Worm (Caenorhabditis elegans): ENCODE measurements around the gene mlc-1.

The mlc-1 gene

DNA sequence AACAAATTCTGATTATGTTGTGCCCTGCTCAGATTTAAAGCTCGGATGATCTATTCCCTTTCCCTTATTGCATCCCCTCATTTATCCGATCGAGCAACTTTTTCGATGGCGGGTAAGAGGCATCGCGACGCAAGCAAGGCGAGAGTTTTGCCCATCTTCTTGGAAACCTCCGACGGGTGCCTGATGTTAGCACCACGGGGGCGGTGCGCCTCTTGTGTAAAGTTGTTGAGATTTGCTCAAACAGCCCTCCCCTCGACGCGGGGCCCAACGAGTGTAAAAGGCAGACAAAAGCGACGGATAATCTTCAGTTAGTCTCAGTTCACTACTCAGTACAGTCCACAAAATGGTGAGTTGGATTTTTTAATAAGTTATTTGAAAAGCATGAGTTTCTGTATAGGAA is at the start of gene mlc-1:
TSS of gene mlc-1 (plus strand) at position 324 of the 400 bp plus-strand sequence.
- no peak for TF ChIP-seq unc-62 (GFP tag; optimal IDR thresholded peaks at IDR 0.05)

- TF ChIP-seq unc-62 (GFP tag; optimal IDR thresholded peaks at IDR 0.05) = no peak
Observed at ce11 chrX:17412642-17413041, 46.4 kb upstream of the mlc-1 start.

ce11 chrX:17413868-17414267 is 45.1 kb upstream of the mlc-1 start, which contains the start of gene crb-1:
crb-1 (minus strand) TSS chrX:17414014.
- no peak for TF ChIP-seq unc-62 (GFP tag; optimal IDR thresholded peaks at IDR 0.05)

- TF ChIP-seq unc-62 (GFP tag; optimal IDR thresholded peaks at IDR 0.05) = no peak
Observed at ce11 chrX:17417505-17418004, 41.5 kb upstream of the mlc-1 start.

- TF ChIP-seq unc-62 (GFP tag; optimal IDR thresholded peaks at IDR 0.05) = no peak
Observed at ce11 chrX:17419813-17420584, 39.0 kb upstream of the mlc-1 start.

ce11 chrX:17420585-17421459 is 38.2 kb upstream of the mlc-1 start:
- TF ChIP-seq unc-62 (GFP tag; optimal IDR thresholded peaks at IDR 0.05) = no peak

DNA sequence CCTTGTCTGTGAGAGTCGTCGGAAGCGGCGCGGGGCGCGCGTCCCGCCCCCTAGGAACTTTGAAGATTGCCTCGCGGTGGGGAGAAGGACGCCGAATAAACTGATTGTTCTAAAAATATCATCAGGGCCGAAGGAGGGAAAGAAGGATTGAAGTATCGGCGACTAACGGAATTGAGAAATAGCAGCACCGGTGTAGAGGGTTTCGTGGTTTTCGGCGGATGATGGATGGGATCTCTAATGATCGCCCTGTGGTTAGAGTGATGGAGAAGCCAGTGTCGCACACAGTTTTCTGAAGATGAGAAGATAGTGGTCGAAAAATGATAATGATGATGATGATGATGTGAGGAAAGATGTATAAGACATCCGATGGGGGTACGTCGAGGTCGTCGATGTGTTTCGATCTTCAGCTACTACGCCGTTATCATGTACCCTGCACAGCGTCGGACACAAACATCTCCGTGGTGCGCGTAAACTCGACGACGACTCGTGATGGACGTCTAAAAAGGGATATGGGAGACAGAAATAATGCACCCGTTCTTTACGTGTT is 37.4 kb upstream of the mlc-1 start, which contains the start of gene osm-11:
TSS of gene osm-11 (minus strand) at position 51 of the 547 bp plus-strand sequence.
- TF ChIP-seq unc-62 (GFP tag; optimal IDR thresholded peaks at IDR 0.05) = no peak

- TF ChIP-seq unc-62 (GFP tag; optimal IDR thresholded peaks at IDR 0.05) = no peak
Observed at ce11 chrX:17422593-17422992, 36.4 kb upstream of the mlc-1 start.

- no peak for TF ChIP-seq unc-62 (GFP tag; optimal IDR thresholded peaks at IDR 0.05)
Observed at ce11 chrX:17423894-17424594, 35.0 kb upstream of the mlc-1 start.

DNA sequence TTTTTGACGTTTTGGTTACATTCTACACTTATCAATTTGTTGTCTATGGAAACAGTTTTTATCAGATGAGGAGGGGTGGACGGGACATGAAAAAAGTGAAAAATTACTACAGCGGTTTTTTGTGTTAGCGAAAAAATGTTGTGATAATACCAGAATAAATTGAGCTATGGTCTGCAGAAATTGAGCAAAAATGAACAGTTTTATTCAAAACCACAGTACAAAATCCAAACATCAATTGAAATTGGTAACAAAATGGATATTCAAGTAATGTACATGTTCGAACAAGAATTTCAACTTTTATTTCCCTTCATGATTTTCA is 34.5 kb upstream of the mlc-1 start:
- no peak for TF ChIP-seq unc-62 (GFP tag; optimal IDR thresholded peaks at IDR 0.05)

DNA sequence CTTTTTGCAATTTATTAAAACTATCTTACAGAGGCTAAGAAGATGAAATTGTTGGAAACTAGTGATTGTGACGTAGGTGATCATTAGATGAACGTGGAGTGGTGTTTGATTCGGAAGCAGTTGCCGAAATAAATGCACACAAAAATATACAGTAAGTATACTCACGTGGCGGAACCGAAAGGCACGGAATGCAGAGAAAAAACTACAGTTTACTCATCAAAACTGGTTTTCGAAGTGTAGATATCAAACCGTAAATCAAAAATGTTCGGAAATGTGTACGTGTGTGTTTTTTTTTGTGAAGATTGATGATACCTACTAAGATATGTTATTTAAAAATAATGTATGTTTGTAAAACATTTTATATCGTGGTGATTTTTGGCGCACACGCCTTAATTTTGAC is 32.3 kb upstream of the mlc-1 start:
- no peak for TF ChIP-seq unc-62 (GFP tag; optimal IDR thresholded peaks at IDR 0.05)

DNA sequence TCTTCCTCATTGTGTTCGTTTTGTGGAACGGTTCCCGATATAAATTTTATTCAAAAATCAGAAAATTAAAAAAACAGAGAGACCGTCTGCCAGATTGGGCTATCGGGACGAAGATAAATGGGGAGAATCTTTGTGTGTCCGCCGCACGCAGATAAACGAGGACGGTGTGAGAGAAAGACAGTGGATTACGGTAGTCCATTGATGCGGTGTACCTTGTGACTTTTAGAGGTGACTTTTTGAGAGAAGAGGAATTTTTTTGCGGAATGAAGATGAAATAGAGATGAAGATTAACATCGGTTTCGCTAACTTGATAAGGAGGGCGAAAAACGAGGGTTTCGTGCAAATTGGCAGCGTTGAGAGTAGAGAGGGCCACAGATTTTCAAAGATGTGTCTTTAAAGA is 31.2 kb upstream of the mlc-1 start:
- TF ChIP-seq unc-62 (GFP tag; optimal IDR thresholded peaks at IDR 0.05) = no peak

DNA sequence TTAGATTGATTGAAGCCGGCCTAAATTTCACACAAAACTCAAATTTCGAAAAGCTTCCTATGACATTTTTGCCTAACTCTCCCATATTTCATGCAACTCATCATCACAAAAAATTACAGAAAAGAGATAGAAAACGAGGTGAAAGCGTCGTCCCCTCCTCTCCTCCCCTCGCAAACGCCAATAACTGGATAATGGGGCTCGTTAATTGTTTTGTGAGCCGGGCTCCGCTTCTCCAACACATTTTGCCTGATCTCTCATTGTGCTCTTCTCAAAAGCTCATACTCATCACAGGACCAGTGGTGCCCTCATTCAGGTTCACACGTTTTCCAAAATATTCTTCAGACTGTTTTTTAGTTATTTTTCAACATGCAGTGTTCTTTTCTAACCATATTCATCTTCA is 30.2 kb upstream of the mlc-1 start, which contains the start of gene pbo-6:
TSS of gene pbo-6 (plus strand) at position 240 of the 400 bp plus-strand sequence.
- TF ChIP-seq unc-62 (GFP tag; optimal IDR thresholded peaks at IDR 0.05) = no peak

DNA sequence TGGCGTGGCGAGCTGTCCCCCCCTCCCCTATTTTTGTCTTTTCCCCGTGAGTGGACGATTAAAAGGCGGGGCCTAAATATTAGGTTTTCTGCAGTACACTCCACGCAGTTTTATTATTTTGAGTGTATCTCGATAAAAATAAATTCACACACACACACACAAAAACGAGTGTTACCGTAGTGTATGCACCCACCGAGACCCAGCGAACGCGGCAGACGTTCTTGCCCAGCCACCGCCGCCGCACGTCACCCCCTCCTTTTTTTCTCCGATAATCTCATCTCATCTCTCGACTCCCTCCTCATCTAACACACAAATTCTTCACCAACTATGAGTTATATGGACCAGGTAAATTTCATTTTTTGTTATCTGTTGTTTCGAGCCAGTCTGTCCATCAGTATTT is 24.8 kb upstream of the mlc-1 start, which contains the start of gene fubl-3:
TSS of gene fubl-3 (plus strand) at position 212 of the 400 bp plus-strand sequence.
- no peak for TF ChIP-seq unc-62 (GFP tag; optimal IDR thresholded peaks at IDR 0.05)

ce11 chrX:17438386-17438785 is 20.6 kb upstream of the mlc-1 start, which contains the start of gene C36E6.8:
C36E6.8 (plus strand) TSS chrX:17438686.
- TF ChIP-seq unc-62 (GFP tag; optimal IDR thresholded peaks at IDR 0.05) = no peak

All from whole organism, dauer.